Worm (Caenorhabditis elegans) whole organism, L3 larva: ENCODE results near the gene lin-31.

Experiments used
- R02D3.7 ChIP-seq: fragments of 150-350 bp; optimal IDR thresholded peaks from 2 replicates; lab custom pipeline; 2014; ENCODE audit warnings: missing biosample characterization, missing genetic modification characterization
- ama-1 ChIP-seq: fragments of 150-350 bp; optimal IDR thresholded peaks from 2 replicates; lab custom pipeline; 2018
- ceh-16 ChIP-seq: sonication (generic microtip); optimal IDR thresholded peaks from 2 replicates; lab custom pipeline; 2017; ENCODE audit warnings: missing biosample characterization, missing genetic modification characterization
- ceh-28 ChIP-seq: fragments of 150-350 bp; optimal IDR thresholded peaks from 2 replicates; lab custom pipeline; 2014; ENCODE audit warnings: missing biosample characterization, missing genetic modification reagents, missing genetic modification characterization
- egl-27 ChIP-seq: sonication (generic microtip); optimal IDR thresholded peaks from 4 replicates; lab custom pipeline; 2017; ENCODE audit warnings: missing biosample characterization, missing genetic modification reagents, missing genetic modification characterization
- egl-5 ChIP-seq: fragments of 150-350 bp; optimal IDR thresholded peaks from 2 replicates; lab custom pipeline; 2017; ENCODE audit warnings: missing biosample characterization, missing genetic modification reagents, missing genetic modification characterization, inconsistent platforms
- elt-2 ChIP-seq: sonication (generic microtip); optimal IDR thresholded peaks from 2 replicates; lab custom pipeline; 2016; ENCODE audit warnings: missing genetic modification reagents, mild to moderate bottlenecking, missing genetic modification characterization, missing compliant biosample characterization
- hmg-11 ChIP-seq: sonication (generic microtip); optimal IDR thresholded peaks from 2 replicates; lab custom pipeline; 2016; ENCODE audit warnings: missing genetic modification characterization, missing compliant biosample characterization
- jun-1 ChIP-seq: fragments of 150-350 bp; optimal IDR thresholded peaks from 2 replicates; lab custom pipeline; 2014; ENCODE audit warnings: missing biosample characterization, missing genetic modification reagents, missing genetic modification characterization
- lin-15B ChIP-seq: fragments of 150-350 bp; optimal IDR thresholded peaks from 2 replicates; lab custom pipeline; 2014; ENCODE audit warnings: missing biosample characterization, missing genetic modification characterization
- lin-39 ChIP-seq: fragments of 150-350 bp; optimal IDR thresholded peaks from 2 replicates; lab custom pipeline; 2018; ENCODE audit warnings: missing biosample characterization, missing genetic modification reagents, missing genetic modification characterization
- lsy-12 ChIP-seq: sonication (generic microtip); optimal IDR thresholded peaks from 2 replicates; lab custom pipeline; 2016; ENCODE audit warnings: mild to moderate bottlenecking, missing genetic modification characterization, missing compliant biosample characterization
- mdl-1 ChIP-seq: fragments of 150-350 bp; optimal IDR thresholded peaks from 2 replicates; lab custom pipeline; 2014; ENCODE audit warnings: missing biosample characterization, missing genetic modification characterization
- mml-1 ChIP-seq: fragments of 150-350 bp; sonication (generic microtip); optimal IDR thresholded peaks from 3 replicates; lab custom pipeline; 2014; ENCODE audit warnings: missing biosample characterization, missing genetic modification characterization
- nhr-11 ChIP-seq: fragments of 150-350 bp; optimal IDR thresholded peaks from 2 replicates; lab custom pipeline; 2014; ENCODE audit warnings: missing biosample characterization, missing genetic modification characterization
- nhr-237 ChIP-seq: fragments of 150-350 bp; optimal IDR thresholded peaks from 2 replicates; lab custom pipeline; 2014; ENCODE audit warnings: missing biosample characterization, missing genetic modification characterization
- nhr-28 ChIP-seq: fragments of 150-350 bp; optimal IDR thresholded peaks from 2 replicates; lab custom pipeline; 2014; ENCODE audit warnings: missing biosample characterization, missing genetic modification characterization
- nhr-43 ChIP-seq: sonication (generic microtip); optimal IDR thresholded peaks from 2 replicates; lab custom pipeline; 2016; ENCODE audit warnings: mild to moderate bottlenecking, missing genetic modification characterization, missing compliant biosample characterization; ENCODE audit not compliant: poor library complexity, severe bottlenecking
- nhr-67 ChIP-seq: fragments of 150-350 bp; optimal IDR thresholded peaks from 2 replicates; lab custom pipeline; 2014; ENCODE audit warnings: missing biosample characterization, missing genetic modification characterization
- nhr-76 ChIP-seq: fragments of 150-350 bp; sonication (generic microtip); optimal IDR thresholded peaks from 5 replicates; lab custom pipeline; 2014; ENCODE audit warnings: missing biosample characterization, missing genetic modification characterization
- pha-4 ChIP-seq: fragments of 150-350 bp; optimal IDR thresholded peaks from 2 replicates; lab custom pipeline; 2014; ENCODE audit warnings: missing biosample characterization, missing genetic modification reagents, missing genetic modification characterization
- pqm-1 ChIP-seq: fragments of 150-350 bp; optimal IDR thresholded peaks from 2 replicates; lab custom pipeline; 2017; ENCODE audit warnings: missing biosample characterization, missing genetic modification characterization, inconsistent platforms
- sea-2 ChIP-seq: fragments of 150-350 bp; sonication (generic microtip); optimal IDR thresholded peaks from 4 replicates; lab custom pipeline; 2014; ENCODE audit warnings: missing biosample characterization, missing genetic modification reagents, missing genetic modification characterization
- skn-1 ChIP-seq: fragments of 150-350 bp; optimal IDR thresholded peaks from 2 replicates; lab custom pipeline; 2014; ENCODE audit warnings: missing biosample characterization, missing genetic modification characterization
- tbx-2 ChIP-seq: sonication (generic microtip); optimal IDR thresholded peaks from 2 replicates; lab custom pipeline; 2016; ENCODE audit warnings: mild to moderate bottlenecking, missing genetic modification characterization, missing compliant biosample characterization
- unc-62 ChIP-seq: fragments of 150-350 bp; sonication (generic microtip); optimal IDR thresholded peaks from 4 replicates; lab custom pipeline; 2014; ENCODE audit warnings: missing biosample characterization, missing genetic modification reagents, missing genetic modification characterization
- ztf-11 ChIP-seq: fragments of 150-350 bp; optimal IDR thresholded peaks from 2 replicates; lab custom pipeline; 2014; ENCODE audit warnings: missing biosample characterization, missing genetic modification characterization

Gene lin-31

DNA sequence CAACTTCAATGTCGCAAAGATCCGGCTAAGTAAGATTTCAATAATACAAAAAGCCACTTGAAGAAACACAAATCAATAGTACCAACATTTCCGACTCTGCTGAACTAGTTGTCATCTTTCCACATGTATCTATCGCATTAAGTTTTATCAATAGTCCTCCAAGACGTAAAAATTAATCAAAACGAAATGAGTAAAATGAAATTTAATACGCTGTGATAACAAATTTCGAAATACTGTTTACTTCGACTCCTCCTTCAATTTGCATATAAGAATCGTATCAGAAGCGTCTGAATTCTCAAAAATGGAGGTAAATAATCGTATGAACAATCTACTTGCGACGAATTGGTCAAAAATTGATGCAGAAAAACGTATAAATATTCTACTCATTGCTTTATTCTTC, 8.4 kb downstream of the lin-31 start:
- TF ChIP-seq skn-1 (tag; lab: Kevin White, UChicago) (no peak), nhr-43 (tag; lab: Kevin White, UChicago) (no peak), hmg-11 (no peak), elt-2 (peak; percentile 85), nhr-237 (tag; lab: Kevin White, UChicago) (no peak), pqm-1 (tag; lab: Kevin White, UChicago) (peak; percentile 46), tbx-2 (tag; lab: Kevin White, UChicago) (no peak)

ce11 chrII:3992029-3992428, 9.7 kb downstream of the lin-31 start:
- no peak for TF ChIP-seq nhr-67 (tag; lab: Kevin White, UChicago)
- peak; percentile 22 for TF ChIP-seq pqm-1 (tag; lab: Kevin White, UChicago)
- TF ChIP-seq elt-2: peak; percentile 82
- no peak for TF ChIP-seq nhr-28 (tag; lab: Kevin White, UChicago)
- TF ChIP-seq skn-1 (tag; lab: Kevin White, UChicago): no peak

DNA sequence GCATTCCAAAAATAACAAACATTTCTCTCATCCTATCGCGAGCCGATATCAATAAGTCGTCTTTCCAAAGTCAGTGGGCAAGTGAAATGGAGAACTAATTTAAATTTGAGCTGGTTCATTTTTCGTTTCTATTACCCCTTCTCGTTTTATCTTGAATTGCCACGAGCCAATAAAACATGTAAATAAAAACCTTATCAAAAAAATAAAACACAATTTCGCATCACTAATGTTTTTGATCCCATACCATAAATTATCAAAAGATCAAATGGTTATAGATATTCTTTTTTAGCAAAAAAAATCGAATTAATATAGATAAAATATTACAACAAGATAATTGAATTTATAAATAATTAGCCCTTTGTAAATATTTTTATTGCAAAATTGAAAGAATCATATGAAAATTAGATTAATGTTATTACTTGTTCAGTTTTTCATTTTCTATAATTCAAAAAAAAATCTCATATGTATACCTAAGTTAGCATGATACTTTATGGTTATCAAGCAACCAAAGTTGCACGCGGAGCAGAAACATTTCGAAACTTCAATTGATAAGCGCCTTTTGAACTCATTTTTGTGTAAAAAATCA, 10.4 kb downstream of the lin-31 start, which contains the start of gene Y14H12A.1:
TSS of gene Y14H12A.1 (plus strand) at position 536 of the 586 bp plus-strand sequence.
- TF ChIP-seq sea-2 (GFP tag; lab: Kevin White, UChicago): no peak
- peak; percentile 63 for TF ChIP-seq elt-2
- peak; percentile 24 for TF ChIP-seq pqm-1 (tag; lab: Kevin White, UChicago)
- peak; percentile 7 for TF ChIP-seq pha-4
- TF ChIP-seq, all 47 proteins: peak for 3

ce11 chrII:3996005-3996404, 13.7 kb downstream of the lin-31 start, which contains the start of gene clc-22:
clc-22 (minus strand) TSS chrII:3996075.
- TF ChIP-seq elt-2 (peak; percentile 53), ceh-16 (tag; lab: Kevin White, UChicago) (no peak), pqm-1 (tag; lab: Kevin White, UChicago) (peak; percentile 47)

DNA sequence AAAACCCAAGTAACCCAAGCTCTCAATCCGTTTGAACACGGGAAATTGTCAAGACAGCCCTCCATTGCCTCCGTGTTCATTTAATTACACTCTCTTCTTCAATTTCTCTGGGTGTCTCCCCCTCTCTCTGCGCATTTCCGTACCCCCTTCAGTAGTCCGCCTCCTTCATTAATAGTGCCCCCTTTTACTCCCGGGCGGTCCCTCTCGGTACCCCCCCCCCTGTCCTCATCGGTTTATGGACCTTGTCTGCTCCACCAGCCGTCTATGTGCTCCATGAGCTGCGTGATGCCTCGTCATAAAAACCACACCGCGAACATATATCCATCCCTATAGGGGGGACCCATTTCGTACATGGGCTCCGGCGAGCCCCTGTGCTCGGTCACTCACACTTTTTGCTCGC, 17.2 kb downstream of the lin-31 start:
- TF ChIP-seq egl-27 (tag; lab: Kevin White, UChicago) (no peak), egl-5 (tag; lab: Kevin White, UChicago) (no peak), mml-1 (no peak), lin-39 (tag; lab: Kevin White, UChicago) (peak; percentile 34)

ce11 chrII:4000430-4000829, 18.1 kb downstream of the lin-31 start:
- TF ChIP-seq nhr-11 (tag; lab: Kevin White, UChicago) (no peak), nhr-28 (tag; lab: Kevin White, UChicago) (no peak), lin-15B (tag; lab: Kevin White, UChicago) (no peak), nhr-76 (tag; lab: Kevin White, UChicago) (no peak), mdl-1 (tag; lab: Kevin White, UChicago) (no peak), ama-1 (lab: Kevin White, UChicago) (no peak)

DNA sequence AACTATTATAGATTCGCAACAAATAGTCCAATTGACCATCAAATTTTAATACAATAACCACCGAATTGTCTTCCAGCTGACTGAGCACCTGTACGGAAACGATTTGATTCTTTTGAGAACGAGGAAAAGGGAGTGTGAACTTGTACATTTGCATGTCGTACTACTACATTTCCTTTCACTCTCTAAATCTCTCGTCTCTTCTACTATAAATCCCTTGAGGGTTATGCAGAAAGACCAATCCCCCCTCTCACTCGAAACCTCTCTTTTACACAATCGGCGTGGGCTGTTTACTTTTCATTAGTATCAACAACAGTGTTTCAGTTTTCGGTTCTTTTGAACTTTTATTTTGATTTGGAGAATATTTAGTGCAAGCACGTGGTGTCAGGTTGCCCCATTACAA, 19.8 kb downstream of the lin-31 start:
- no peak for TF ChIP-seq lsy-12 (tag; lab: Kevin White, UChicago)
- no peak for TF ChIP-seq egl-5 (tag; lab: Kevin White, UChicago)
- no peak for TF ChIP-seq ceh-28 (tag; lab: Kevin White, UChicago)
- no peak for TF ChIP-seq jun-1 (tag; lab: Kevin White, UChicago)
- TF ChIP-seq nhr-67 (tag; lab: Kevin White, UChicago): no peak
- TF ChIP-seq ztf-11 (tag; lab: Kevin White, UChicago): no peak
- no peak for TF ChIP-seq skn-1 (tag; lab: Kevin White, UChicago)
- no peak for TF ChIP-seq nhr-11 (tag; lab: Kevin White, UChicago)
- TF ChIP-seq hmg-11: no peak
- no peak for TF ChIP-seq pqm-1 (tag; lab: Kevin White, UChicago)
- no peak for TF ChIP-seq R02D3.7
- no peak for TF ChIP-seq unc-62 (GFP tag; lab: Kevin White, UChicago)
